Worm (Caenorhabditis elegans): ENCODE measurements around the gene fbxb-16.
A peak's percentile ranks its signal among the peaks of the same experiment; 100 is the strongest.

DNA sequence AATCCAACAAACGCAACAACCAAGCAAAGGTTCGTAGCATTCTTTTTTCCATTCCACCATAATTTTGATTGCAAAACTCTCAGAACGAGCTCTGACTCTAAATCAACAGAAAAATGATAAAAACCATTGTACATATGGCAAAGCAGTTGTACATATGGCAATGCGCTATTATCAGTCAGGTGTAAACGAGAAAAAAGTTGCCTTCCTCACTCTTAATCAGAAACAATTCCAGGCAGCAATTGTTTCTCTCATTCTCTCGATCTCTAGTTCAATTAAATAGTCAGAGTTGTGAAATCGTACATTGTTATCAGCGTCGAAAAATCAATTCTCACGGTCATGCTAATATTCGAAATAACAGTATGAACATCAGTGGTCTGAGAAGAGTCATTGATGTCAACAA is 29.9 kb downstream of the fbxb-16 start:
- no peak for TF ChIP-seq ceh-82 (tag; optimal IDR thresholded peaks at IDR 0.05)
- TF ChIP-seq nhr-12 (tag; optimal IDR thresholded peaks at IDR 0.05): no peak
- TF ChIP-seq nhr-25 (tag; optimal IDR thresholded peaks at IDR 0.05): no peak
- no peak for TF ChIP-seq zag-1 (tag; optimal IDR thresholded peaks at IDR 0.05)
- TF ChIP-seq ama-1 (optimal IDR thresholded peaks at IDR 0.05): no peak
- TF ChIP-seq mdl-1 (tag; optimal IDR thresholded peaks at IDR 0.05): no peak
- TF ChIP-seq elt-2 (tag; optimal IDR thresholded peaks at IDR 0.05): peak; percentile 93
- no peak for TF ChIP-seq hmg-11 (tag; optimal IDR thresholded peaks at IDR 0.05)
- TF ChIP-seq ceh-9 (tag; optimal IDR thresholded peaks at IDR 0.05): no peak
- no peak for TF ChIP-seq unc-39 (tag; optimal IDR thresholded peaks at IDR 0.05)
- TF ChIP-seq eor-1 (tag; optimal IDR thresholded peaks at IDR 0.05): no peak
- TF ChIP-seq snpc-4 (tag; optimal IDR thresholded peaks at IDR 0.05): no peak
- peak; percentile 84 for TF ChIP-seq pqm-1 (tag; optimal IDR thresholded peaks at IDR 0.05)
- TF ChIP-seq jun-1 (tag; optimal IDR thresholded peaks at IDR 0.05): peak; percentile 67

Measured in whole organism, L3 larva.